Fruit fly (Drosophila melanogaster) whole organism, prepupa: ENCODE measurements around the gene tal-AA.

ENCODE experiments used
- CG10669 ChIP-seq: fragments of 200-800 bp; sonication (Bioruptor generic); optimal IDR thresholded peaks from 3 replicates; lab custom pipeline; 2018; ENCODE audit warnings: missing biosample characterization, mild to moderate bottlenecking, missing genetic modification characterization, moderate library complexity
- CG11294 ChIP-seq: fragments of 200-800 bp; sonication (Bioruptor generic); IDR thresholded peaks from 2 replicates; pipeline ENCODE4 v1.3.6; 2022; ENCODE audit warnings: missing biosample characterization, missing genetic modification characterization
- CG11902 ChIP-seq: fragments of 200-800 bp; sonication (Bioruptor generic); optimal IDR thresholded peaks from 3 replicates; lab custom pipeline; 2016; ENCODE audit warnings: missing biosample characterization, missing genetic modification characterization
- CG15336 ChIP-seq: fragments of 200-800 bp; sonication (Bioruptor generic); IDR thresholded peaks from 2 replicates; pipeline ENCODE4 v1.3.6; 2022; ENCODE audit warnings: missing biosample characterization, missing genetic modification characterization
- CG1621 ChIP-seq: fragments of 200-800 bp; sonication (Bioruptor generic); optimal IDR thresholded peaks from 3 replicates; lab custom pipeline; 2018; ENCODE audit warnings: missing biosample characterization, mild to moderate bottlenecking, missing genetic modification characterization
- CG16779 ChIP-seq: fragments of 200-800 bp; sonication (Bioruptor generic); optimal IDR thresholded peaks from 3 replicates; lab custom pipeline; 2017; ENCODE audit warnings: missing biosample characterization, mild to moderate bottlenecking, missing genetic modification characterization
- CG3032 ChIP-seq: fragments of 200-800 bp; optimal IDR thresholded peaks from 2 replicates; lab custom pipeline; 2019; ENCODE audit warnings: missing biosample characterization, mild to moderate bottlenecking, missing genetic modification characterization, moderate library complexity
- CG31627 ChIP-seq: fragments of 200-800 bp; sonication (Bioruptor generic); optimal IDR thresholded peaks from 3 replicates; lab custom pipeline; 2016; ENCODE audit warnings: missing biosample characterization, missing genetic modification characterization
- CG32006 ChIP-seq: fragments of 200-800 bp; sonication (Bioruptor generic); optimal IDR thresholded peaks from 3 replicates; lab custom pipeline; 2017; ENCODE audit warnings: missing biosample characterization, mild to moderate bottlenecking, missing genetic modification characterization
- CG34406 ChIP-seq: fragments of 200-800 bp; sonication (Bioruptor generic); optimal IDR thresholded peaks from 3 replicates; lab custom pipeline; 2016; ENCODE audit warnings: missing biosample characterization, missing genetic modification characterization
- CG4318 ChIP-seq: fragments of 200-800 bp; sonication (Bioruptor generic); optimal IDR thresholded peaks from 3 replicates; lab custom pipeline; 2017; ENCODE audit warnings: missing biosample characterization, mild to moderate bottlenecking, missing genetic modification characterization
- CG6163 ChIP-seq: fragments of 200-800 bp; sonication (Bioruptor generic); IDR thresholded peaks from 3 replicates; pipeline ENCODE4 v1.3.6; 2022; ENCODE audit warnings: missing biosample characterization, missing genetic modification characterization
- CG6276 ChIP-seq: fragments of 200-800 bp; sonication (Bioruptor generic); optimal IDR thresholded peaks from 2 replicates; lab custom pipeline; 2017; ENCODE audit warnings: missing biosample characterization, mild to moderate bottlenecking, missing genetic modification characterization
- CG6792 ChIP-seq: fragments of 200-800 bp; sonication (Bioruptor generic); optimal IDR thresholded peaks from 3 replicates; lab custom pipeline; 2016; ENCODE audit warnings: missing biosample characterization, missing genetic modification characterization
- CG6808 ChIP-seq: fragments of 200-800 bp; sonication (Bioruptor generic); optimal IDR thresholded peaks from 3 replicates; lab custom pipeline; 2017; ENCODE audit warnings: missing biosample characterization, missing genetic modification characterization, mild to moderate bottlenecking, moderate library complexity, missing genetic modification reagents
- CG6854 ChIP-seq: fragments of 200-800 bp; sonication (Bioruptor generic); optimal IDR thresholded peaks from 2 replicates; lab custom pipeline; 2017; ENCODE audit warnings: missing biosample characterization, mild to moderate bottlenecking, missing genetic modification characterization
- CG7368 ChIP-seq: fragments of 200-800 bp; sonication (Bioruptor generic); optimal IDR thresholded peaks from 3 replicates; lab custom pipeline; 2016; ENCODE audit warnings: missing biosample characterization, missing genetic modification characterization
- CG8119 ChIP-seq: fragments of 200-800 bp; sonication (Bioruptor generic); IDR thresholded peaks from 3 replicates; pipeline ENCODE4 v1.3.6; 2022; ENCODE audit warnings: missing biosample characterization, missing genetic modification characterization
- CG8319 ChIP-seq: fragments of 200-800 bp; sonication (Bioruptor generic); optimal IDR thresholded peaks from 3 replicates; lab custom pipeline; 2016; ENCODE audit warnings: missing biosample characterization, missing genetic modification characterization
- CG8632 ChIP-seq: fragments of 200-800 bp; sonication (Bioruptor generic); optimal IDR thresholded peaks from 3 replicates; lab custom pipeline; 2016; ENCODE audit warnings: missing biosample characterization, missing genetic modification characterization
- CG9139 ChIP-seq: fragments of 200-800 bp; sonication (Bioruptor generic); optimal IDR thresholded peaks from 3 replicates; lab custom pipeline; 2017; ENCODE audit warnings: missing biosample characterization, mild to moderate bottlenecking, missing genetic modification characterization
- Eip75B ChIP-seq: fragments of 200-800 bp; sonication (Bioruptor generic); optimal IDR thresholded peaks from 3 replicates; lab custom pipeline; 2016; ENCODE audit warnings: missing biosample characterization, missing genetic modification characterization
- Eip78C ChIP-seq: fragments of 200-800 bp; sonication (Bioruptor generic); peaks from one replicate; lab custom pipeline; 2016; ENCODE audit warnings: missing biosample characterization, missing genetic modification characterization
- Eip93F ChIP-seq: fragments of 200-800 bp; sonication (Bioruptor generic); optimal IDR thresholded peaks from 2 replicates; lab custom pipeline; 2016; ENCODE audit warnings: missing biosample characterization, mild to moderate bottlenecking, missing genetic modification characterization
- Ets21C ChIP-seq: fragments of 200-800 bp; sonication (Bioruptor generic); optimal IDR thresholded peaks from 3 replicates; lab custom pipeline; 2016; ENCODE audit warnings: missing biosample characterization, missing genetic modification characterization
- Ets96B ChIP-seq: fragments of 200-800 bp; optimal IDR thresholded peaks from 2 replicates; lab custom pipeline; 2019; ENCODE audit warnings: missing biosample characterization, mild to moderate bottlenecking, missing genetic modification characterization, moderate library complexity
- Gug ChIP-seq: fragments of 200-800 bp; sonication (Bioruptor generic); IDR thresholded peaks from 2 replicates; pipeline ENCODE4 v1.3.6; 2022; ENCODE audit warnings: missing biosample characterization, missing genetic modification characterization
- Hr38 ChIP-seq: sonication (Bioruptor generic); optimal IDR thresholded peaks from 2 replicates; lab custom pipeline; 2016; ENCODE audit warnings: missing biosample characterization, missing genetic modification characterization
- Hr39 ChIP-seq: fragments of 200-800 bp; sonication (Bioruptor generic); optimal IDR thresholded peaks from 2 replicates; lab custom pipeline; 2016; ENCODE audit warnings: missing biosample characterization, missing genetic modification characterization
- Hr4 ChIP-seq: fragments of 200-800 bp; sonication (Bioruptor generic); optimal IDR thresholded peaks from 3 replicates; lab custom pipeline; 2016; ENCODE audit warnings: missing biosample characterization, missing genetic modification characterization
- Lpt ChIP-seq: fragments of 200-800 bp; sonication (Bioruptor generic); optimal IDR thresholded peaks from 3 replicates; lab custom pipeline; 2016; ENCODE audit warnings: missing biosample characterization, missing genetic modification characterization
- Met ChIP-seq: fragments of 200-800 bp; sonication (Bioruptor generic); optimal IDR thresholded peaks from 3 replicates; lab custom pipeline; 2016; ENCODE audit warnings: missing biosample characterization, missing genetic modification characterization
- OdsH ChIP-seq: fragments of 200-800 bp; sonication (Bioruptor generic); optimal IDR thresholded peaks from 3 replicates; lab custom pipeline; 2016; ENCODE audit warnings: missing biosample characterization, missing genetic modification characterization
- Sox102F ChIP-seq: fragments of 200-800 bp; sonication (Bioruptor generic); optimal IDR thresholded peaks from 2 replicates; lab custom pipeline; 2016; ENCODE audit warnings: missing biosample characterization, mild to moderate bottlenecking, missing genetic modification characterization
- Sox14 ChIP-seq: fragments of 200-800 bp; sonication (Bioruptor generic); optimal IDR thresholded peaks from 3 replicates; lab custom pipeline; 2016; ENCODE audit warnings: missing biosample characterization, missing genetic modification characterization
- Sox15 ChIP-seq: fragments of 200-800 bp; sonication (Bioruptor generic); optimal IDR thresholded peaks from 3 replicates; lab custom pipeline; 2016; ENCODE audit warnings: missing biosample characterization, missing genetic modification characterization
- acj6 ChIP-seq: fragments of 200-800 bp; sonication (Bioruptor generic); optimal IDR thresholded peaks from 3 replicates; lab custom pipeline; 2016; ENCODE audit warnings: missing biosample characterization, missing genetic modification characterization
- cyc ChIP-seq: fragments of 200-800 bp; sonication (Bioruptor generic); optimal IDR thresholded peaks from 3 replicates; lab custom pipeline; 2016; ENCODE audit warnings: missing biosample characterization, missing genetic modification characterization
- dac ChIP-seq: fragments of 200-800 bp; sonication (Bioruptor generic); optimal IDR thresholded peaks from 2 replicates; lab custom pipeline; 2017; ENCODE audit warnings: missing biosample characterization, mild to moderate bottlenecking, missing genetic modification characterization
- dsx ChIP-seq: fragments of 200-800 bp; optimal IDR thresholded peaks from 3 replicates; lab custom pipeline; 2019; ENCODE audit warnings: missing biosample characterization, mild to moderate bottlenecking, missing genetic modification characterization, moderate library complexity; ENCODE audit not compliant: poor library complexity, severe bottlenecking
- eg ChIP-seq: fragments of 200-800 bp; sonication (Bioruptor generic); IDR thresholded peaks from 3 replicates; pipeline ENCODE4 v1.3.6; 2022; ENCODE audit warnings: missing biosample characterization, missing genetic modification characterization
- esn ChIP-seq: fragments of 200-800 bp; sonication (Bioruptor generic); optimal IDR thresholded peaks from 2 replicates; lab custom pipeline; 2016; ENCODE audit warnings: missing biosample characterization, mild to moderate bottlenecking, missing genetic modification characterization, moderate library complexity
- fd59A ChIP-seq: fragments of 200-800 bp; sonication (Bioruptor generic); optimal IDR thresholded peaks from 2 replicates; lab custom pipeline; 2017; ENCODE audit warnings: missing biosample characterization, mild to moderate bottlenecking, missing genetic modification characterization, missing genetic modification reagents
- fkh ChIP-seq: fragments of 200-800 bp; sonication (Bioruptor generic); optimal IDR thresholded peaks from 3 replicates; lab custom pipeline; 2017; ENCODE audit warnings: missing biosample characterization, mild to moderate bottlenecking, missing genetic modification characterization, moderate library complexity
- lz ChIP-seq: fragments of 200-800 bp; sonication (Bioruptor generic); optimal IDR thresholded peaks from 3 replicates; lab custom pipeline; 2016; ENCODE audit warnings: missing biosample characterization, missing genetic modification characterization
- net ChIP-seq: fragments of 200-800 bp; sonication (Bioruptor generic); optimal IDR thresholded peaks from 3 replicates; lab custom pipeline; 2016; ENCODE audit warnings: missing biosample characterization, missing genetic modification characterization
- pdm3 ChIP-seq: fragments of 200-800 bp; sonication (Bioruptor generic); optimal IDR thresholded peaks from 3 replicates; lab custom pipeline; 2016; ENCODE audit warnings: missing biosample characterization, missing genetic modification characterization
- salr ChIP-seq, 2 experiments: fragments of 200-800 bp; sonication (Bioruptor generic); optimal IDR thresholded peaks; 3 replicates each; lab custom pipeline; 2016 to 2018; ENCODE audit warnings: missing biosample characterization in 2 of 2, missing genetic modification characterization in 2 of 2, mild to moderate bottlenecking in 1 of 2
- spab ChIP-seq: fragments of 200-800 bp; sonication (Bioruptor generic); optimal IDR thresholded peaks from 2 replicates; lab custom pipeline; 2017; ENCODE audit warnings: missing biosample characterization, mild to moderate bottlenecking, missing genetic modification characterization, missing genetic modification reagents
- ss ChIP-seq, 2 experiments: fragments of 200-800 bp; sonication (Bioruptor generic); optimal IDR thresholded peaks; 2 replicates in 1 of 2; 3 replicates in 1 of 2; lab custom pipeline; 2017 to 2018; ENCODE audit warnings: mild to moderate bottlenecking in 2 of 2, missing biosample characterization in 2 of 2, missing genetic modification characterization in 2 of 2, moderate library complexity in 1 of 2
- svp ChIP-seq: fragments of 200-800 bp; sonication (Bioruptor generic); peaks from one replicate; lab custom pipeline; 2016; ENCODE audit warnings: missing biosample characterization, missing genetic modification characterization
- topi ChIP-seq: fragments of 200-800 bp; sonication (Bioruptor generic); optimal IDR thresholded peaks from 3 replicates; lab custom pipeline; 2016; ENCODE audit warnings: missing biosample characterization, missing genetic modification characterization
- vri ChIP-seq: fragments of 200-800 bp; sonication (Bioruptor generic); optimal IDR thresholded peaks from 3 replicates; lab custom pipeline; 2016; ENCODE audit warnings: missing biosample characterization, mild to moderate bottlenecking, missing genetic modification characterization

The tal-AA gene

DNA sequence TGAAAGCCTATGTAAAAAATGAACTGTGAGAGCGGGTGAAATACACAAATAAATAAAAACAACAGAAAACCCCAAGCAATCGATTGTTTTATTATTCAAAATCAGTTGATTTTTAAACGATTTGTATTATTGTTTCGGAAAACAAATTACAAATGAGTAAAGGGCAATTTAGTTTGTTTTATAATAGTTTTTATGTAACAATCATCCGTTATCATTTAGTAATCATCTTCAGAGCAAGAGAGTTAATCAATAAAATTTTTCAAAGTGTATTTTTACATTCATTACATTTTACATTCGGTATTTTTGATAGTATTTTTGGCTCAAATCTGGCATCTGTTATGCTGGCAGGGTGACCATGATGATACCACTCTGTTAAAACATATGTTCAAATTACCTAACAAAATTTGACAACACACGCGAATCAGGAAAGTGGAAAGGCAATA, 33.6 kb upstream of the tal-AA start, which contains the start of the genes CG42375 and CG9288:
TSS of gene CG42375 (plus strand) at position 384 of the 443 bp plus-strand sequence.
TSS of gene CG9288 (plus strand) at position 384 of the 443 bp plus-strand sequence.
- TF ChIP-seq acj6 (GFP tag; lab: Kevin White, UChicago) (peak; percentile 8), lz (GFP tag; lab: Kevin White, UChicago) (peak; percentile 61), CG32006 (GFP tag; lab: Kevin White, UChicago) (peak; percentile 16), eg (GFP tag; lab: Robert Waterston, UW) (peak; percentile 83), fd59A (GFP tag; lab: Kevin White, UChicago) (no peak), Gug (GFP tag; lab: Robert Waterston, UW) (peak; percentile 63), CG15336 (peak; percentile 68), CG6854 (GFP tag; lab: Kevin White, UChicago) (no peak), svp (GFP tag; lab: Kevin White, UChicago) (no peak), CG16779 (tag; lab: Kevin White, UChicago) (no peak), dac (no peak), OdsH (GFP tag; lab: Kevin White, UChicago) (no peak), cyc (peak; percentile 68), CG4318 (peak; percentile 30), CG9139 (no peak), fkh (GFP tag; lab: Kevin White, UChicago) (no peak), Hr38 (no peak), CG3032 (tag; lab: Kevin White, UChicago) (peak; percentile 53), Met (GFP tag; lab: Kevin White, UChicago) (peak; percentile 46), CG6276 (peak; percentile 18), ss (GFP tag; optimal IDR thresholded peaks at IDR 0.05; lab: Kevin White, UChicago) (no peak), CG8119 (peak; percentile 61; the same call in 2 of the 3 replicates), CG11902 (GFP tag; lab: Kevin White, UChicago) (peak; percentile 9), Hr4 (peak; percentile 47), CG11294 (peak; percentile 24; the same call in 1 of the 2 replicates), vri (GFP tag; lab: Kevin White, UChicago) (peak; percentile 78), Ets96B (tag; lab: Kevin White, UChicago) (no peak), CG8632 (GFP tag; lab: Kevin White, UChicago) (no peak), CG1621 (no peak), CG6808 (GFP tag; lab: Kevin White, UChicago) (peak; percentile 57), CG7368 (GFP tag; lab: Kevin White, UChicago) (no peak), Eip78C (GFP tag; lab: Kevin White, UChicago) (peak; percentile 78), salr (GFP tag; optimal IDR thresholded peaks at IDR 0.05; lab: Kevin White, UChicago) (no peak), spab (GFP tag; lab: Kevin White, UChicago) (peak; percentile 54), Ets21C (GFP tag; lab: Kevin White, UChicago) (peak; percentile 14), CG6163 (GFP tag; lab: Robert Waterston, UW) (peak; percentile 80), Sox102F (GFP tag; lab: Kevin White, UChicago) (no peak), net (no peak), CG8319 (GFP tag; lab: Kevin White, UChicago) (no peak), Lpt (GFP tag; lab: Kevin White, UChicago) (peak; percentile 62), pdm3 (GFP tag; lab: Kevin White, UChicago) (peak; percentile 30), Eip75B (GFP tag; lab: Kevin White, UChicago) (peak; percentile 74), esn (GFP tag; lab: Kevin White, UChicago) (peak; percentile 60), CG34406 (peak; percentile 8), topi (peak; percentile 47), CG10669 (GFP tag; lab: Kevin White, UChicago) (peak; percentile 66), Sox15 (no peak), Eip93F (no peak), CG6792 (peak; percentile 42), Sox14 (GFP tag; lab: Kevin White, UChicago) (peak; percentile 0), dsx (GFP tag; lab: Kevin White, UChicago) (no peak), Hr39 (no peak), CG31627 (GFP tag; lab: Kevin White, UChicago) (no peak)
